Worm (Caenorhabditis elegans) whole organism, late embryonic: ENCODE data around the gene T19D12.10.

ENCODE experiments used
- C08G9.2 ChIP-seq: sonication (generic microtip); optimal IDR thresholded peaks from 2 replicates; lab custom pipeline; 2016; ENCODE audit warnings: mild to moderate bottlenecking, missing genetic modification characterization, moderate library complexity, missing compliant biosample characterization
- K02D7.2 ChIP-seq: sonication (generic microtip); optimal IDR thresholded peaks from 2 replicates; lab custom pipeline; 2017; ENCODE audit warnings: mild to moderate bottlenecking, missing genetic modification characterization, missing compliant biosample characterization
- T23F11.4 ChIP-seq: fragments of 200-800 bp; sonication (Bioruptor generic); optimal IDR thresholded peaks from 2 replicates; lab custom pipeline; 2018; ENCODE audit warnings: mild to moderate bottlenecking, missing genetic modification characterization, missing compliant biosample characterization
- Y22D7AL.16 ChIP-seq: sonication (generic microtip); optimal IDR thresholded peaks from 2 replicates; lab custom pipeline; 2016; ENCODE audit warnings: missing genetic modification characterization, missing compliant biosample characterization
- ama-1 ChIP-seq: fragments of 150-350 bp; optimal IDR thresholded peaks from 2 replicates; lab custom pipeline; 2014
- ceh-19 ChIP-seq: fragments of 200-800 bp; sonication (Bioruptor generic); optimal IDR thresholded peaks from 2 replicates; lab custom pipeline; 2018; ENCODE audit warnings: mild to moderate bottlenecking, missing genetic modification characterization, missing compliant biosample characterization
- ceh-22 ChIP-seq: sonication (generic microtip); optimal IDR thresholded peaks from 2 replicates; lab custom pipeline; 2017; ENCODE audit warnings: missing biosample characterization, missing genetic modification characterization
- ceh-45 ChIP-seq: fragments of 200-800 bp; sonication (Bioruptor generic); IDR thresholded peaks from 2 replicates; pipeline ENCODE4 v1.3.6; 2022; ENCODE audit warnings: missing genetic modification reagents, missing genetic modification characterization, missing compliant biosample characterization
- ceh-48 ChIP-seq: sonication (generic microtip); optimal IDR thresholded peaks from 2 replicates; lab custom pipeline; 2016; ENCODE audit warnings: missing genetic modification characterization, inconsistent platforms, missing compliant biosample characterization
- che-1 ChIP-seq: sonication (generic microtip); optimal IDR thresholded peaks from 2 replicates; lab custom pipeline; 2016; ENCODE audit warnings: mild to moderate bottlenecking, missing genetic modification characterization, missing compliant biosample characterization
- dmd-4 ChIP-seq: sonication (generic microtip); optimal IDR thresholded peaks from 2 replicates; lab custom pipeline; 2016; ENCODE audit warnings: borderline replicate concordance, missing genetic modification characterization, missing compliant biosample characterization
- dve-1 ChIP-seq: sonication (generic microtip); optimal IDR thresholded peaks from 2 replicates; lab custom pipeline; 2017; ENCODE audit warnings: antibody characterized with exemption, mild to moderate bottlenecking, missing genetic modification characterization, missing compliant biosample characterization
- ets-4 ChIP-seq: sonication (generic microtip); optimal IDR thresholded peaks from 2 replicates; lab custom pipeline; 2016; ENCODE audit warnings: missing genetic modification characterization, missing compliant biosample characterization
- fax-1 ChIP-seq: sonication (generic microtip); optimal IDR thresholded peaks from 2 replicates; lab custom pipeline; 2016; ENCODE audit warnings: missing genotype, missing genetic modification characterization, missing compliant biosample characterization
- hlh-30 ChIP-seq: sonication (generic microtip); optimal IDR thresholded peaks from 2 replicates; lab custom pipeline; 2017; ENCODE audit warnings: antibody characterized with exemption, missing genetic modification characterization, missing compliant biosample characterization; ENCODE audit not compliant: insufficient read depth
- hlh-6 ChIP-seq: sonication (generic microtip); optimal IDR thresholded peaks from 2 replicates; lab custom pipeline; 2016; ENCODE audit warnings: missing genotype, missing genetic modification characterization, missing compliant biosample characterization
- mec-3 ChIP-seq: sonication (generic microtip); optimal IDR thresholded peaks from 2 replicates; lab custom pipeline; 2016; ENCODE audit warnings: borderline replicate concordance, missing genetic modification characterization, missing compliant biosample characterization
- nhr-232 ChIP-seq: sonication (generic microtip); optimal IDR thresholded peaks from 2 replicates; lab custom pipeline; 2016; ENCODE audit warnings: missing genetic modification characterization, missing compliant biosample characterization
- npax-4 ChIP-seq: sonication (generic microtip); optimal IDR thresholded peaks from 2 replicates; lab custom pipeline; 2016; ENCODE audit warnings: missing genetic modification characterization, missing compliant biosample characterization
- pax-1 ChIP-seq: fragments of 150-350 bp; optimal IDR thresholded peaks from 2 replicates; lab custom pipeline; 2014; ENCODE audit warnings: missing biosample characterization, missing genetic modification characterization
- pha-2 ChIP-seq: sonication (generic microtip); optimal IDR thresholded peaks from 2 replicates; lab custom pipeline; 2017; ENCODE audit warnings: mild to moderate bottlenecking, missing genetic modification characterization, missing compliant biosample characterization
- pros-1 ChIP-seq: fragments of 150-350 bp; optimal IDR thresholded peaks from 2 replicates; lab custom pipeline; 2014; ENCODE audit warnings: missing biosample characterization, missing genetic modification reagents, missing genetic modification characterization
- rnt-1 ChIP-seq: sonication (generic microtip); optimal IDR thresholded peaks from 2 replicates; lab custom pipeline; 2016; ENCODE audit warnings: missing genetic modification characterization, missing compliant biosample characterization
- sox-2 ChIP-seq: fragments of 200-800 bp; sonication (Bioruptor generic); IDR thresholded peaks from 2 replicates; pipeline ENCODE4 v1.3.6; 2022; ENCODE audit warnings: missing genetic modification reagents, missing genetic modification characterization, missing compliant biosample characterization
- syd-9 ChIP-seq: sonication (generic microtip); optimal IDR thresholded peaks from 2 replicates; lab custom pipeline; 2016; ENCODE audit warnings: mild to moderate bottlenecking, missing genetic modification characterization, moderate library complexity, missing compliant biosample characterization
- tbx-7 ChIP-seq: sonication (generic microtip); optimal IDR thresholded peaks from 2 replicates; lab custom pipeline; 2016; ENCODE audit warnings: missing genotype, missing genetic modification characterization, missing compliant biosample characterization
- ttx-3 ChIP-seq: sonication (generic microtip); optimal IDR thresholded peaks from 2 replicates; lab custom pipeline; 2016; ENCODE audit warnings: missing genetic modification reagents, missing genetic modification characterization, missing compliant biosample characterization
- unc-3 ChIP-seq, 2 experiments: fragments of 200-800 bp in 1 of 2; sonication (Bioruptor generic) in 1 of 2; sonication (generic microtip) in 1 of 2; conservative IDR thresholded peaks in 1 of 2; optimal IDR thresholded peaks in 1 of 2; 2 replicates each; pipeline versions ENCODE4 v1.3.6 to Lab custom; 2016 to 2022; ENCODE audit warnings: missing compliant biosample characterization in 2 of 2, missing genetic modification characterization in 2 of 2, missing genetic modification reagents in 1 of 2
- unc-42 ChIP-seq: sonication (generic microtip); optimal IDR thresholded peaks from 2 replicates; lab custom pipeline; 2016; ENCODE audit warnings: missing genotype, missing genetic modification characterization, missing compliant biosample characterization
- unc-86 ChIP-seq: sonication (generic microtip); optimal IDR thresholded peaks from 2 replicates; lab custom pipeline; 2016; ENCODE audit warnings: missing genetic modification characterization, missing compliant biosample characterization
- zip-5 ChIP-seq: sonication (generic microtip); optimal IDR thresholded peaks from 2 replicates; lab custom pipeline; 2016; ENCODE audit warnings: missing genetic modification characterization, missing compliant biosample characterization

T19D12.10 gene

DNA sequence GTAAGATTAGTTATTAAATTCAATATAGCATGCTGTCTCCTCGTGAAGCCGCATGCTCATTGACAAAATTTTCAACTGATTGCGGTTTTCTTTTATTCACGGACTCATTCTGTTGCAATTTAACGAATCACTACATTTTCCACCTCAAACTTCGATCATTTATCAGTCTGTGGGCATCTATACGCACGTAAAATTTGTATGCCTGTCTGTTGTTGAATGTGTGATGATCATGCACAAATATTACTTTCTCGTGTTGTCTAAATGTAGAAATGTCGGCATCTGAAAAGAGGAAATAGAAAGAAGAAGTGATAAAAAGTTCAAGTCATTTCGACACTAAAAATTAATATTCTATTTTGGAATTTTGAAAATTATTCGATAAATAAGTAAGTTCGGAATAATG is 46.1 kb downstream of the T19D12.10 start:
- no peak for TF ChIP-seq mec-3
- TF ChIP-seq fax-1 (tag; lab: Kevin White, UChicago): no peak
- no peak for TF ChIP-seq Y22D7AL.16 (tag; lab: Kevin White, UChicago)
- TF ChIP-seq unc-3 (GFP tag; conservative IDR thresholded peaks at IDR 0.05; lab: Robert Waterston, UW): no peak
- TF ChIP-seq unc-3 (tag; optimal IDR thresholded peaks at IDR 0.05; lab: Kevin White, UChicago): no peak
- no peak for TF ChIP-seq syd-9 (tag; lab: Kevin White, UChicago)
- no peak for TF ChIP-seq pros-1 (tag; lab: Kevin White, UChicago)
- TF ChIP-seq ceh-22 (tag; lab: Kevin White, UChicago): no peak
- TF ChIP-seq hlh-30 (tag; lab: Kevin White, UChicago): no peak
- TF ChIP-seq npax-4 (tag; lab: Kevin White, UChicago): no peak
- TF ChIP-seq zip-5: no peak
- TF ChIP-seq, all 69 proteins: peak for 0

DNA sequence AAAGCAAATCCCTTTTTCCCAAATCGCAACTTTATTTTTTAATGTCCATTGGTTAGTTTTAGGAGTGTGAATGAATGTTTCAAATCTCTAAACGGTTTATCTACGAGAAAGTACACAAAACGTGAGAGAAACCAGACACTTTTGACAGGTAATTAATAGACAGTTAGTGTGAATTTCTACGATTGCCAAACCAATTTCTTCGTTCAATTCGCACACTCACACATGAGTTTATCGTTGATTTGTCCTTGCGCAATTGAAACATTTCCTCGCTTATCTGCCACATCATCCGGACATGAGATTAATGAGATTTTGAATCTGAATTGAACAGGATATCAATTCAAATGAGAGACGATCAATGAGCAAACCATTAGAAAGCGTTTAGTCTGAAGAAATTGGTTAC is 48.4 kb downstream of the T19D12.10 start:
- TF ChIP-seq dve-1 (no peak), ceh-45 (no peak), nhr-232 (no peak), sox-2 (GFP tag; lab: Robert Waterston, UW) (no peak), hlh-6 (tag; lab: Kevin White, UChicago) (no peak), rnt-1 (tag; lab: Kevin White, UChicago) (no peak), che-1 (tag; lab: Kevin White, UChicago) (no peak), zip-5 (no peak), hlh-30 (tag; lab: Kevin White, UChicago) (no peak), pax-1 (no peak), ets-4 (tag; lab: Kevin White, UChicago) (no peak), tbx-7 (no peak), fax-1 (tag; lab: Kevin White, UChicago) (no peak), syd-9 (tag; lab: Kevin White, UChicago) (no peak), K02D7.2 (tag; lab: Kevin White, UChicago) (no peak), dmd-4 (tag; lab: Kevin White, UChicago) (no peak), C08G9.2 (tag; lab: Kevin White, UChicago) (no peak), ama-1 (lab: Kevin White, UChicago) (no peak), Y22D7AL.16 (tag; lab: Kevin White, UChicago) (no peak)

DNA sequence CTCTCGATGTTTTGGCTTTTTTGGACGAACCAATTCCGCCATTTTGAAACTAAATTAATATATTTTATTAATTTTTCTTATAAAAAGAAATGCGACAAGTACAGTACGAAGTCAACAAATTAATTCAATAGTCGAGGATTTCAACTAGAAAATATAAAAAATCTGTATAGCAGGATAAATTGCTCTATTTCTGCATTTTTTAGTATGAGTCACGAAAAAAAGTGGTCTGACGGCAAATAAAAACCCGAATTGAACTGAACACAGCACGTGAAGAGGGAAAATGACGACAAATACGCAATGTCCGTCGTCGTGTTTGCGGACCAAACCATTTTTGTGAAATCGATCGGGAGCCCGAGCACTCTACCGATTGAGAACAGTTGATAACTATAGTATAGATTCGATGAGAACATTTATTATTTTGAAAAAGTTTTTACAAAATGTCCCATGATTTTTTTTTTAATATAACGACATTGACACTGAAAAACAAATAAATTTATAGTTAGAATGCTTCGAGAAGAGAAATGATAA is 49.3 kb downstream of the T19D12.10 start, which contains the start of gene epg-5:
Gene epg-5 (minus strand): TSS at position 51 of the 528 bp plus-strand sequence.
- TF ChIP-seq unc-42 (tag; lab: Kevin White, UChicago) (no peak), hlh-30 (tag; lab: Kevin White, UChicago) (peak; percentile 37), ceh-48 (peak; percentile 38)

DNA sequence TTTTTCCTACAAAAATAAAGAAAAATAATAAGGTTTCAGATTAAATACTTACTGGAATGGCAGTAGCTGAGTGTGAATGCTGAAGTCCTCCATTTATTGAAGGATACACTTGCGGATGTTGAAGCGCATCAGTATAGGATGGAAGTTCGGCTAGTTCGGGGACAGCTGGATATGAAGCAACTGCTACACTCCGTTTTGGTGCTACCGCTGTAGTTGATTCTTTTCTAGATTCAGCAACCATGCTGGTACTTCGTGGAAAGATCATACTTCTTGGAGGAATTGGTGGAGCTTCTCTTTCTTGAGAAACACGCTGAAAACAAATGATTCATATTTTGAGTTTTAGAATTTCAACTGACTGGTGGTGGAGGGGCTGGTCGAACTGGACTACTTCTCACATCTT is 50.0 kb downstream of the T19D12.10 start:
- TF ChIP-seq ttx-3 (tag; lab: Kevin White, UChicago) (no peak), ceh-45 (no peak), T23F11.4 (GFP tag; lab: Kevin White, UChicago) (no peak), pha-2 (tag; lab: Kevin White, UChicago) (no peak), ceh-19 (no peak), unc-86 (tag; lab: Kevin White, UChicago) (no peak)
- TF ChIP-seq, all 69 proteins: peak for 0
